Worm (Caenorhabditis elegans): ENCODE results near the gene F23F1.4.

- no peak for TF ChIP-seq ceh-39 (tag; optimal IDR thresholded peaks at IDR 0.05)
- TF ChIP-seq unc-39 (tag; optimal IDR thresholded peaks at IDR 0.05): no peak
- TF ChIP-seq elt-1 (tag; optimal IDR thresholded peaks at IDR 0.05; ENCODE audit: borderline replicate concordance, insufficient read depth): no peak
- TF ChIP-seq mep-1 (tag; optimal IDR thresholded peaks at IDR 0.05): no peak
- no peak for TF ChIP-seq ces-1 (GFP tag; optimal IDR thresholded peaks at IDR 0.05)
Measured at ce11 chrII:4793-5192, 23.4 kb downstream of the F23F1.4 start.
